Worm (Caenorhabditis elegans) whole organism, mixed stage, embryonic: ENCODE results near the gene npr-33.

ENCODE experiments used
- bed-3 ChIP-seq: fragments of 200-800 bp; sonication (Bioruptor generic); optimal IDR thresholded peaks from 3 replicates; lab custom pipeline; 2018; ENCODE audit warnings: mild to moderate bottlenecking, missing genetic modification characterization, moderate library complexity, missing compliant biosample characterization
- blmp-1 ChIP-seq: fragments of 150-350 bp; optimal IDR thresholded peaks from 2 replicates; lab custom pipeline; 2014; ENCODE audit warnings: missing biosample characterization, missing genetic modification characterization
- ceh-39 ChIP-seq: fragments of 150-350 bp; optimal IDR thresholded peaks from 2 replicates; lab custom pipeline; 2014; ENCODE audit warnings: missing biosample characterization, missing genetic modification characterization
- ceh-43 ChIP-seq: fragments of 200-800 bp; sonication (Bioruptor generic); optimal IDR thresholded peaks from 2 replicates; lab custom pipeline; 2018; ENCODE audit warnings: mild to moderate bottlenecking, missing genetic modification characterization, moderate library complexity, missing compliant biosample characterization
- ceh-83 ChIP-seq: fragments of 200-800 bp; sonication (Bioruptor generic); optimal IDR thresholded peaks from 2 replicates; lab custom pipeline; 2018; ENCODE audit warnings: mild to moderate bottlenecking, missing genetic modification characterization, missing compliant biosample characterization
- ces-1 ChIP-seq: fragments of 150-350 bp; optimal IDR thresholded peaks from 2 replicates; lab custom pipeline; 2014; ENCODE audit warnings: missing biosample characterization, missing genetic modification reagents, missing genetic modification characterization
- cnd-1 ChIP-seq: fragments of 200-800 bp; sonication (Bioruptor generic); optimal IDR thresholded peaks from 2 replicates; lab custom pipeline; 2018; ENCODE audit warnings: mild to moderate bottlenecking, missing genetic modification characterization, missing compliant biosample characterization
- drap-1 ChIP-seq: fragments of 200-800 bp; sonication (Bioruptor generic); optimal IDR thresholded peaks from 3 replicates; lab custom pipeline; 2018; ENCODE audit warnings: mild to moderate bottlenecking, missing genetic modification characterization, missing compliant biosample characterization
- flh-1 ChIP-seq: fragments of 200-800 bp; sonication (Bioruptor generic); optimal IDR thresholded peaks from 2 replicates; lab custom pipeline; 2018; ENCODE audit warnings: mild to moderate bottlenecking, missing genetic modification characterization, moderate library complexity, missing compliant biosample characterization
- ham-2 ChIP-seq: fragments of 200-800 bp; sonication (Bioruptor generic); optimal IDR thresholded peaks from 2 replicates; lab custom pipeline; 2018; ENCODE audit warnings: mild to moderate bottlenecking, missing genetic modification characterization, missing compliant biosample characterization
- hlh-1 ChIP-seq: fragments of 150-350 bp; optimal IDR thresholded peaks from 2 replicates; lab custom pipeline; 2014; ENCODE audit warnings: missing biosample characterization, missing genetic modification reagents, missing genetic modification characterization
- lin-13 ChIP-seq: fragments of 150-350 bp; optimal IDR thresholded peaks from 2 replicates; lab custom pipeline; 2014; ENCODE audit warnings: missing biosample characterization, missing genetic modification characterization
- lin-32 ChIP-seq: fragments of 200-800 bp; sonication (Bioruptor generic); optimal IDR thresholded peaks from 2 replicates; lab custom pipeline; 2018; ENCODE audit warnings: mild to moderate bottlenecking, missing genetic modification characterization, missing compliant biosample characterization
- lsy-2 ChIP-seq: fragments of 150-350 bp; optimal IDR thresholded peaks from 2 replicates; lab custom pipeline; 2014; ENCODE audit warnings: missing biosample characterization, missing genetic modification characterization
- mab-5 ChIP-seq: fragments of 150-350 bp; optimal IDR thresholded peaks from 2 replicates; lab custom pipeline; 2014; ENCODE audit warnings: missing biosample characterization, missing genetic modification characterization
- mep-1 ChIP-seq: fragments of 150-350 bp; optimal IDR thresholded peaks from 2 replicates; lab custom pipeline; 2017; ENCODE audit warnings: missing biosample characterization, missing genetic modification reagents, missing genetic modification characterization, inconsistent platforms
- mls-2 ChIP-seq: sonication (generic microtip); optimal IDR thresholded peaks from 2 replicates; lab custom pipeline; 2016; ENCODE audit warnings: mild to moderate bottlenecking, missing genetic modification characterization, moderate library complexity, missing compliant biosample characterization
- nhr-12 ChIP-seq: fragments of 150-350 bp; optimal IDR thresholded peaks from 2 replicates; lab custom pipeline; 2014; ENCODE audit warnings: missing biosample characterization, missing genetic modification characterization
- nhr-2 ChIP-seq: fragments of 150-350 bp; optimal IDR thresholded peaks from 2 replicates; lab custom pipeline; 2014; ENCODE audit warnings: missing biosample characterization, missing genetic modification characterization
- nhr-237 ChIP-seq: fragments of 150-350 bp; optimal IDR thresholded peaks from 2 replicates; lab custom pipeline; 2014; ENCODE audit warnings: missing biosample characterization, missing genetic modification characterization
- nhr-28 ChIP-seq: fragments of 150-350 bp; optimal IDR thresholded peaks from 2 replicates; lab custom pipeline; 2014; ENCODE audit warnings: missing biosample characterization, missing genetic modification characterization
- nhr-76 ChIP-seq: sonication (generic microtip); optimal IDR thresholded peaks from 2 replicates; lab custom pipeline; 2017; ENCODE audit warnings: missing biosample characterization, missing genetic modification characterization
- pha-4 ChIP-seq: fragments of 150-350 bp; optimal IDR thresholded peaks from 2 replicates; lab custom pipeline; 2018; ENCODE audit warnings: missing biosample characterization, missing genetic modification reagents, missing genetic modification characterization
- sem-2 ChIP-seq: fragments of 200-800 bp; sonication (Bioruptor generic); optimal IDR thresholded peaks from 2 replicates; lab custom pipeline; 2018; ENCODE audit warnings: mild to moderate bottlenecking, missing genetic modification characterization, missing compliant biosample characterization
- snpc-4 ChIP-seq: fragments of 150-350 bp; optimal IDR thresholded peaks from 2 replicates; lab custom pipeline; 2014; ENCODE audit warnings: missing biosample characterization, missing genetic modification characterization
- tbx-8 ChIP-seq: fragments of 200-800 bp; sonication (Bioruptor generic); optimal IDR thresholded peaks from 2 replicates; lab custom pipeline; 2018; ENCODE audit warnings: mild to moderate bottlenecking, missing genetic modification characterization, moderate library complexity, missing compliant biosample characterization
- unc-120 ChIP-seq: sonication (generic microtip); optimal IDR thresholded peaks from 2 replicates; lab custom pipeline; 2017; ENCODE audit warnings: missing genetic modification characterization, missing compliant biosample characterization; ENCODE audit not compliant: poor library complexity, severe bottlenecking
- unc-39 ChIP-seq: fragments of 150-350 bp; optimal IDR thresholded peaks from 2 replicates; lab custom pipeline; 2014; ENCODE audit warnings: missing biosample characterization, missing genetic modification characterization
- unc-62 ChIP-seq: fragments of 150-350 bp; optimal IDR thresholded peaks from 2 replicates; lab custom pipeline; 2014; ENCODE audit warnings: missing biosample characterization, missing genetic modification reagents, missing genetic modification characterization
- zip-8 ChIP-seq: fragments of 150-350 bp; optimal IDR thresholded peaks from 2 replicates; lab custom pipeline; 2014; ENCODE audit warnings: missing biosample characterization, missing genetic modification characterization
- ztf-11 ChIP-seq: fragments of 150-350 bp; optimal IDR thresholded peaks from 2 replicates; lab custom pipeline; 2014; ENCODE audit warnings: missing biosample characterization, missing genetic modification characterization

npr-33 gene

ce11 chrX:15912841-15913240 is 2.4 kb downstream of the npr-33 start:
- no peak for TF ChIP-seq bed-3 (GFP tag; lab: Kevin White, UChicago)
- TF ChIP-seq nhr-76 (tag; lab: Kevin White, UChicago) = no peak
- no peak for TF ChIP-seq ceh-83 (GFP tag; lab: Kevin White, UChicago)
- TF ChIP-seq tbx-8 = no peak
- no peak for TF ChIP-seq mls-2 (tag; lab: Kevin White, UChicago)
- TF ChIP-seq nhr-12 (tag; lab: Kevin White, UChicago) = no peak
- TF ChIP-seq ceh-39 (tag; lab: Kevin White, UChicago) = no peak
- TF ChIP-seq sem-2 (GFP tag; lab: Kevin White, UChicago) = no peak
- no peak for TF ChIP-seq ces-1
- TF ChIP-seq ceh-43 (GFP tag; lab: Kevin White, UChicago) = no peak
- TF ChIP-seq nhr-28 = no peak
- TF ChIP-seq mab-5 (tag; lab: Kevin White, UChicago) = no peak
- no peak for TF ChIP-seq ztf-11
- TF ChIP-seq pha-4 (tag; lab: Kevin White, UChicago) = no peak
- TF ChIP-seq, all 35 proteins: peak for 0

ce11 chrX:15915774-15916173 is 5.3 kb downstream of the npr-33 start:
- TF ChIP-seq ham-2 (GFP tag; lab: Kevin White, UChicago) = no peak
- no peak for TF ChIP-seq ceh-39 (tag; lab: Kevin White, UChicago)
- no peak for TF ChIP-seq lsy-2 (tag; lab: Kevin White, UChicago)
- no peak for TF ChIP-seq flh-1 (GFP tag; lab: Kevin White, UChicago)
- no peak for TF ChIP-seq ztf-11
- TF ChIP-seq mls-2 (tag; lab: Kevin White, UChicago) = no peak
- no peak for TF ChIP-seq nhr-12 (tag; lab: Kevin White, UChicago)
- TF ChIP-seq unc-62 (GFP tag; lab: Kevin White, UChicago) = no peak
- TF ChIP-seq lin-13 (tag; lab: Kevin White, UChicago) = no peak
- TF ChIP-seq nhr-2 = no peak
- no peak for TF ChIP-seq ces-1
- TF ChIP-seq blmp-1 (tag; lab: Kevin White, UChicago) = no peak
- TF ChIP-seq drap-1 = no peak
- no peak for TF ChIP-seq ceh-43 (GFP tag; lab: Kevin White, UChicago)
- TF ChIP-seq tbx-8 = no peak
- TF ChIP-seq sem-2 (GFP tag; lab: Kevin White, UChicago) = no peak
- no peak for TF ChIP-seq snpc-4 (tag; lab: Kevin White, UChicago)
- TF ChIP-seq mab-5 (tag; lab: Kevin White, UChicago) = no peak

- no peak for TF ChIP-seq pha-4 (tag; lab: Kevin White, UChicago)
- no peak for TF ChIP-seq sem-2 (GFP tag; lab: Kevin White, UChicago)
- TF ChIP-seq, all 35 proteins: peak for 0
Observed at ce11 chrX:15917000-15917399, 6.6 kb downstream of the npr-33 start, which contains the start of the genes F31B9.4 and F31B9.2. TSS of gene F31B9.4 (minus strand) at chrX:15917100. TSS of gene F31B9.2 (plus strand) at chrX:15917367.

- TF ChIP-seq mls-2 (tag; lab: Kevin White, UChicago) (no peak), lsy-2 (tag; lab: Kevin White, UChicago) (no peak), hlh-1 (tag; lab: Kevin White, UChicago) (no peak), snpc-4 (tag; lab: Kevin White, UChicago) (no peak), unc-62 (GFP tag; lab: Kevin White, UChicago) (no peak), nhr-76 (tag; lab: Kevin White, UChicago) (no peak), ceh-43 (GFP tag; lab: Kevin White, UChicago) (no peak), blmp-1 (tag; lab: Kevin White, UChicago) (no peak), ces-1 (no peak), unc-39 (tag; lab: Kevin White, UChicago) (no peak), ceh-83 (GFP tag; lab: Kevin White, UChicago) (no peak), nhr-28 (no peak), pha-4 (tag; lab: Kevin White, UChicago) (no peak), nhr-237 (no peak), unc-120 (tag; lab: Kevin White, UChicago) (no peak), ztf-11 (no peak), sem-2 (GFP tag; lab: Kevin White, UChicago) (no peak)
Observed at ce11 chrX:15919372-15919771, 8.9 kb downstream of the npr-33 start, which contains the start of gene F31B9.7. TSS of gene F31B9.7 (plus strand) at chrX:15919672.

ce11 chrX:15923440-15923839 is 13.0 kb downstream of the npr-33 start, which contains the start of gene F31B9.3:
TSS of gene F31B9.3 (plus strand) at chrX:15923740.
- TF ChIP-seq mep-1 (tag; lab: Kevin White, UChicago) = no peak
- no peak for TF ChIP-seq bed-3 (GFP tag; lab: Kevin White, UChicago)
- TF ChIP-seq unc-39 (tag; lab: Kevin White, UChicago) = no peak
- no peak for TF ChIP-seq snpc-4 (tag; lab: Kevin White, UChicago)

ce11 chrX:15932859-15933258 is 22.4 kb downstream of the npr-33 start:
- TF ChIP-seq ztf-11 (no peak), cnd-1 (tag; lab: Kevin White, UChicago) (no peak), ceh-43 (GFP tag; lab: Kevin White, UChicago) (no peak), nhr-76 (tag; lab: Kevin White, UChicago) (no peak), nhr-237 (no peak), lin-32 (GFP tag; lab: Kevin White, UChicago) (no peak), flh-1 (GFP tag; lab: Kevin White, UChicago) (no peak), zip-8 (tag; lab: Kevin White, UChicago) (no peak), snpc-4 (tag; lab: Kevin White, UChicago) (no peak), mab-5 (tag; lab: Kevin White, UChicago) (no peak), mep-1 (tag; lab: Kevin White, UChicago) (no peak)
